Worm (Caenorhabditis elegans) whole organism, mixed stage, embryonic: ENCODE data around the gene F56D6.13.

Source experiments
- nhr-12 ChIP-seq: fragments of 150-350 bp; optimal IDR thresholded peaks from 2 replicates; lab custom pipeline; 2014; ENCODE audit warnings: missing biosample characterization, missing genetic modification characterization
- nhr-28 ChIP-seq: fragments of 150-350 bp; optimal IDR thresholded peaks from 2 replicates; lab custom pipeline; 2014; ENCODE audit warnings: missing biosample characterization, missing genetic modification characterization
- snpc-4 ChIP-seq: fragments of 150-350 bp; optimal IDR thresholded peaks from 2 replicates; lab custom pipeline; 2014; ENCODE audit warnings: missing biosample characterization, missing genetic modification characterization

- TF ChIP-seq nhr-12: no peak
- TF ChIP-seq nhr-28 (tag; lab: Kevin White, UChicago): no peak
- no peak for TF ChIP-seq snpc-4 (tag; lab: Kevin White, UChicago)
These were observed 28.1 kb upstream of the F56D6.13 start, which contains the start of the genes F37C4.8 and oac-23 for ce11 chrIV:3881119-3881518.
